Fruit fly (Drosophila melanogaster) whole organism, embryonic: ENCODE results near the gene dnc.
A peak's percentile ranks its signal among the peaks of the same experiment; 100 is the strongest.

Source experiments
- Adf1 ChIP-seq: fragments of 200-800 bp; sonication (Bioruptor generic); IDR thresholded peaks from 2 replicates; pipeline ENCODE4 v1.3.6; 2022; ENCODE audit warnings: missing biosample characterization, missing genetic modification characterization
- CG1024 ChIP-seq: fragments of 200-800 bp; sonication (Bioruptor generic); IDR thresholded peaks from 2 replicates; pipeline ENCODE4 v1.3.6; 2022; ENCODE audit warnings: missing biosample characterization, missing genetic modification characterization
- CG10654 ChIP-seq: fragments of 200-800 bp; sonication (Bioruptor generic); optimal IDR thresholded peaks from 2 replicates; lab custom pipeline; 2016; ENCODE audit warnings: missing biosample characterization, missing genetic modification characterization
- CG11560 ChIP-seq: fragments of 200-800 bp; sonication (Bioruptor generic); IDR thresholded peaks from 3 replicates; pipeline ENCODE4 v1.3.6; 2022; ENCODE audit warnings: missing biosample characterization, missing genetic modification characterization
- CG13424 ChIP-seq: fragments of 200-800 bp; sonication (Bioruptor generic); optimal IDR thresholded peaks from 2 replicates; lab custom pipeline; 2019; ENCODE audit warnings: missing biosample characterization, mild to moderate bottlenecking, missing genetic modification characterization, moderate library complexity
- CG13775 ChIP-seq: fragments of 200-800 bp; sonication (Bioruptor generic); optimal IDR thresholded peaks from 3 replicates; lab custom pipeline; 2017; ENCODE audit warnings: missing biosample characterization, mild to moderate bottlenecking, missing genetic modification characterization
- CG15011 ChIP-seq: fragments of 200-800 bp; sonication (Bioruptor generic); optimal IDR thresholded peaks from 3 replicates; lab custom pipeline; 2018; ENCODE audit warnings: missing biosample characterization, mild to moderate bottlenecking, missing genetic modification characterization
- CG16779 ChIP-seq: fragments of 200-800 bp; sonication (Bioruptor generic); IDR thresholded peaks from 2 replicates; pipeline ENCODE4 v1.3.6; 2022; ENCODE audit warnings: missing biosample characterization, missing genetic modification characterization
- CG17328 ChIP-seq: fragments of 200-800 bp; sonication (Bioruptor generic); IDR thresholded peaks from 2 replicates; pipeline ENCODE4 v1.3.6; 2022; ENCODE audit warnings: missing biosample characterization, missing genetic modification characterization
- CG31441 ChIP-seq: fragments of 200-800 bp; sonication (Bioruptor generic); IDR thresholded peaks from 2 replicates; pipeline ENCODE4 v1.3.6; 2022; ENCODE audit warnings: missing biosample characterization, missing genetic modification characterization
- CG33557 ChIP-seq: fragments of 200-800 bp; sonication (Bioruptor generic); optimal IDR thresholded peaks from 2 replicates; lab custom pipeline; 2019; ENCODE audit warnings: missing biosample characterization, mild to moderate bottlenecking, missing genetic modification characterization, moderate library complexity
- CG34376 ChIP-seq: fragments of 200-800 bp; sonication (Bioruptor generic); optimal IDR thresholded peaks from 2 replicates; lab custom pipeline; 2018; ENCODE audit warnings: missing biosample characterization, mild to moderate bottlenecking, missing genetic modification characterization
- CG34422 ChIP-seq: fragments of 200-800 bp; sonication (Bioruptor generic); IDR thresholded peaks from 3 replicates; pipeline ENCODE4 v1.3.6; 2022; ENCODE audit warnings: missing biosample characterization, missing genetic modification characterization
- CG3847 ChIP-seq: fragments of 200-800 bp; sonication (Bioruptor generic); IDR thresholded peaks from 2 replicates; pipeline ENCODE4 v1.3.6; 2022; ENCODE audit warnings: missing biosample characterization, missing genetic modification characterization
- CG42726 ChIP-seq: fragments of 200-800 bp; sonication (Bioruptor generic); IDR thresholded peaks from 2 replicates; pipeline ENCODE4 v1.3.6; 2022; ENCODE audit warnings: missing biosample characterization, missing genetic modification characterization; ENCODE audit not compliant: partially characterized antibody
- CG6175 ChIP-seq: fragments of 200-800 bp; sonication (Bioruptor generic); IDR thresholded peaks from 3 replicates; pipeline ENCODE4 v1.3.6; 2022; ENCODE audit warnings: missing biosample characterization, missing genetic modification characterization
- CG6791 ChIP-seq: fragments of 200-800 bp; sonication (Bioruptor generic); IDR thresholded peaks from 3 replicates; pipeline ENCODE4 v1.3.6; 2022; ENCODE audit warnings: missing biosample characterization, missing genetic modification characterization; ENCODE audit not compliant: partially characterized antibody
- CTCF ChIP-seq: fragments of 200-800 bp; sonication (Bioruptor generic); optimal IDR thresholded peaks from 2 replicates; lab custom pipeline; 2017; ENCODE audit warnings: missing biosample characterization, mild to moderate bottlenecking, missing genetic modification characterization, moderate library complexity
- CoRest ChIP-seq: fragments of 200-800 bp; sonication (Bioruptor generic); optimal IDR thresholded peaks from 3 replicates; lab custom pipeline; 2018; ENCODE audit warnings: missing biosample characterization, mild to moderate bottlenecking, missing genetic modification characterization, moderate library complexity
- CrebB ChIP-seq: fragments of 200-800 bp; sonication (Bioruptor generic); optimal IDR thresholded peaks from 3 replicates; lab custom pipeline; 2018; ENCODE audit warnings: missing biosample characterization, mild to moderate bottlenecking, missing genetic modification characterization
- Dll ChIP-seq: fragments of 200-800 bp; sonication (Bioruptor generic); IDR thresholded peaks from 4 replicates; pipeline ENCODE4 v1.3.6; 2022; ENCODE audit warnings: missing biosample characterization, missing genetic modification characterization; ENCODE audit not compliant: partially characterized antibody
- Elba2 ChIP-seq: fragments of 200-800 bp; sonication (Bioruptor generic); optimal IDR thresholded peaks from 3 replicates; lab custom pipeline; 2016; ENCODE audit warnings: missing biosample characterization, missing genetic modification characterization
- Hey ChIP-seq: fragments of 200-800 bp; sonication (Bioruptor generic); optimal IDR thresholded peaks from 3 replicates; lab custom pipeline; 2018; ENCODE audit warnings: missing biosample characterization, mild to moderate bottlenecking, missing genetic modification characterization
- Max ChIP-seq: fragments of 200-800 bp; sonication (Bioruptor generic); optimal IDR thresholded peaks from 2 replicates; lab custom pipeline; 2016; ENCODE audit warnings: missing biosample characterization, mild to moderate bottlenecking, missing genetic modification characterization
- Sry-δ ChIP-seq: fragments of 200-800 bp; sonication (Bioruptor generic); optimal IDR thresholded peaks from 2 replicates; lab custom pipeline; 2016; ENCODE audit warnings: missing biosample characterization, missing genetic modification characterization
- bcd ChIP-seq: fragments of 200-800 bp; sonication (Bioruptor generic); optimal IDR thresholded peaks from 2 replicates; lab custom pipeline; 2017; ENCODE audit warnings: missing biosample characterization, mild to moderate bottlenecking, missing genetic modification characterization
- caup ChIP-seq: fragments of 200-800 bp; sonication (Bioruptor generic); optimal IDR thresholded peaks from 3 replicates; lab custom pipeline; 2017; ENCODE audit warnings: missing biosample characterization, mild to moderate bottlenecking, missing genetic modification characterization, moderate library complexity; ENCODE audit not compliant: severe bottlenecking
- cg ChIP-seq: fragments of 200-800 bp; sonication (Bioruptor generic); optimal IDR thresholded peaks from 3 replicates; lab custom pipeline; 2019; ENCODE audit warnings: missing biosample characterization, mild to moderate bottlenecking, missing genetic modification characterization, moderate library complexity
- ci ChIP-seq: fragments of 200-800 bp; sonication (Bioruptor generic); IDR thresholded peaks from 3 replicates; pipeline ENCODE4 v1.3.6; 2022; ENCODE audit warnings: missing biosample characterization, missing genetic modification characterization
- crol ChIP-seq: fragments of 200-800 bp; sonication (Bioruptor generic); IDR thresholded peaks from 2 replicates; pipeline ENCODE4 v1.3.6; 2022; ENCODE audit warnings: missing biosample characterization, missing genetic modification characterization
- dmrt11E ChIP-seq: fragments of 200-800 bp; sonication (Bioruptor generic); optimal IDR thresholded peaks from 3 replicates; lab custom pipeline; 2018; ENCODE audit warnings: missing biosample characterization, mild to moderate bottlenecking, missing genetic modification characterization, moderate library complexity
- exex ChIP-seq: fragments of 200-800 bp; sonication (Bioruptor generic); optimal IDR thresholded peaks from 4 replicates; lab custom pipeline; 2018; ENCODE audit warnings: missing biosample characterization, mild to moderate bottlenecking, missing genetic modification characterization, moderate library complexity
- gcm ChIP-seq: fragments of 200-800 bp; sonication (Bioruptor generic); optimal IDR thresholded peaks from 2 replicates; lab custom pipeline; 2019; ENCODE audit warnings: missing biosample characterization, mild to moderate bottlenecking, missing genetic modification characterization, moderate library complexity
- grau ChIP-seq: fragments of 200-800 bp; optimal IDR thresholded peaks from 3 replicates; lab custom pipeline; 2019; ENCODE audit warnings: missing biosample characterization, mild to moderate bottlenecking, missing genetic modification characterization, moderate library complexity
- gro ChIP-seq: fragments of 200-800 bp; sonication (Bioruptor generic); optimal IDR thresholded peaks from 2 replicates; lab custom pipeline; 2016; ENCODE audit warnings: missing biosample characterization, missing genetic modification characterization
- gsb-n ChIP-seq: fragments of 200-800 bp; sonication (Bioruptor generic); optimal IDR thresholded peaks from 3 replicates; lab custom pipeline; 2018; ENCODE audit warnings: missing biosample characterization, mild to moderate bottlenecking, missing genetic modification characterization
- hbn ChIP-seq: fragments of 200-800 bp; sonication (Bioruptor generic); IDR thresholded peaks from 2 replicates; pipeline ENCODE4 v1.3.6; 2022; ENCODE audit warnings: missing biosample characterization, missing genetic modification characterization; ENCODE audit not compliant: partially characterized antibody
- kah ChIP-seq: fragments of 200-800 bp; sonication (Bioruptor generic); optimal IDR thresholded peaks from 2 replicates; lab custom pipeline; 2018; ENCODE audit warnings: missing biosample characterization, mild to moderate bottlenecking, missing genetic modification characterization
- kni ChIP-seq: fragments of 200-800 bp; sonication (Bioruptor generic); optimal IDR thresholded peaks from 3 replicates; lab custom pipeline; 2017; ENCODE audit warnings: mild to moderate bottlenecking, missing biosample characterization, missing genetic modification reagents, missing genetic modification characterization
- nmo ChIP-seq: fragments of 200-800 bp; sonication (Bioruptor generic); optimal IDR thresholded peaks from 2 replicates; lab custom pipeline; 2018; ENCODE audit warnings: missing biosample characterization, mild to moderate bottlenecking, missing genetic modification characterization, moderate library complexity
- onecut ChIP-seq: fragments of 200-800 bp; sonication (Bioruptor generic); IDR thresholded peaks from 2 replicates; pipeline ENCODE4 v1.3.6; 2022; ENCODE audit warnings: missing biosample characterization, missing genetic modification characterization
- prd ChIP-seq, 3 experiments: fragments of >200 bp in 2 of 3; fragments of 200-800 bp in 1 of 3; sonication (Bioruptor generic) in 1 of 3; optimal IDR thresholded peaks in 2 of 3; IDR thresholded peaks in 1 of 3; 2 replicates in 2 of 3; 3 replicates in 1 of 3; pipeline versions ENCODE4 v1.3.6 to Lab custom; 2017 to 2022; ENCODE audit warnings: missing biosample characterization in 1 of 3, missing genetic modification characterization in 1 of 3
- pzg ChIP-seq: fragments of 200-800 bp; sonication (Bioruptor generic); optimal IDR thresholded peaks from 3 replicates; lab custom pipeline; 2018; ENCODE audit warnings: missing biosample characterization, mild to moderate bottlenecking, missing genetic modification characterization, moderate library complexity
- repo ChIP-seq: fragments of 200-800 bp; sonication (Bioruptor generic); optimal IDR thresholded peaks from 2 replicates; lab custom pipeline; 2016; ENCODE audit warnings: missing biosample characterization, missing genetic modification characterization
- sd ChIP-seq: fragments of 200-800 bp; sonication (Bioruptor generic); optimal IDR thresholded peaks from 3 replicates; lab custom pipeline; 2018; ENCODE audit warnings: missing biosample characterization, mild to moderate bottlenecking, missing genetic modification characterization, moderate library complexity
- seq ChIP-seq: fragments of 200-800 bp; sonication (Bioruptor generic); IDR thresholded peaks from 2 replicates; pipeline ENCODE4 v1.3.6; 2022; ENCODE audit warnings: missing biosample characterization, missing genetic modification characterization
- sima ChIP-seq: fragments of 200-800 bp; sonication (Bioruptor generic); optimal IDR thresholded peaks from 2 replicates; lab custom pipeline; 2016; ENCODE audit warnings: missing biosample characterization, missing genetic modification characterization
- trh ChIP-seq: fragments of 200-800 bp; sonication (Bioruptor generic); optimal IDR thresholded peaks from 2 replicates; lab custom pipeline; 2016; ENCODE audit warnings: missing biosample characterization, missing genetic modification characterization
- twi ChIP-seq: fragments of 200-800 bp; optimal IDR thresholded peaks from 2 replicates; lab custom pipeline; 2019; ENCODE audit warnings: missing biosample characterization, mild to moderate bottlenecking, missing genetic modification characterization, moderate library complexity
- vvl ChIP-seq: fragments of 200-800 bp; sonication (Bioruptor generic); IDR thresholded peaks from 2 replicates; pipeline ENCODE4 v1.3.6; 2022; ENCODE audit warnings: missing biosample characterization, missing genetic modification characterization

The dnc gene

dm6 chrX:3363676-3364075, 187.4 kb downstream of the dnc start (continued):
- TF ChIP-seq exex (tag; lab: Kevin White, UChicago) (peak; percentile 29), gsb-n (peak; percentile 4), caup (GFP tag; lab: Kevin White, UChicago) (peak; percentile 81), sd (tag; lab: Kevin White, UChicago) (peak; percentile 60), CTCF (GFP tag; lab: Kevin White, UChicago) (no peak), CG1024 (GFP tag; lab: Robert Waterston, UW) (0 out of 2 replicates have a peak, but pooled peaks have one; percentile 6), CG42726 (GFP tag; lab: Robert Waterston, UW) (no peak), onecut (GFP tag; lab: Robert Waterston, UW) (0 out of 2 replicates have a peak, but pooled peaks have one; percentile 12), hbn (GFP tag; lab: Robert Waterston, UW) (no peak), CrebB (tag; lab: Kevin White, UChicago) (peak; percentile 63), prd (optimal IDR thresholded peaks at IDR 0.05; lab: Kevin White, UChicago) (no peak), prd (GFP tag; IDR thresholded peaks at IDR 0.05; lab: Robert Waterston, UW) (peak; percentile 86), trh (GFP tag; lab: Kevin White, UChicago) (no peak), gro (GFP tag; lab: Kevin White, UChicago) (peak; percentile 94), Dll (GFP tag; lab: Robert Waterston, UW) (no peak), Hey (tag; lab: Kevin White, UChicago) (peak; percentile 12), cg (GFP tag; lab: Kevin White, UChicago) (no peak), CoRest (tag; lab: Kevin White, UChicago) (peak; percentile 67), seq (GFP tag; lab: Robert Waterston, UW) (no peak), gcm (GFP tag; lab: Kevin White, UChicago) (no peak), dmrt11E (peak; percentile 48), CG17328 (GFP tag; lab: Robert Waterston, UW) (peak; percentile 67), CG6175 (peak; percentile 87), CG34376 (GFP tag; lab: Kevin White, UChicago) (peak; percentile 1), CG15011 (GFP tag; lab: Kevin White, UChicago) (peak; percentile 65), CG3847 (GFP tag; lab: Robert Waterston, UW) (peak; percentile 86), grau (tag; lab: Kevin White, UChicago) (peak; percentile 56), CG6791 (no peak), Max (GFP tag; lab: Kevin White, UChicago) (peak; percentile 61), CG34422 (GFP tag; lab: Robert Waterston, UW) (peak; percentile 67; the same call in 2 of the 3 replicates), CG33557 (no peak), twi (tag; lab: Kevin White, UChicago) (no peak), repo (GFP tag; lab: Kevin White, UChicago) (peak; percentile 50), CG13424 (tag; lab: Kevin White, UChicago) (no peak), bcd (GFP tag; lab: Kevin White, UChicago) (peak; percentile 70), CG16779 (GFP tag; lab: Robert Waterston, UW) (peak; percentile 78), CG10654 (GFP tag; lab: Kevin White, UChicago) (no peak), CG13775 (GFP tag; lab: Kevin White, UChicago) (peak; percentile 54), Elba2 (GFP tag; lab: Kevin White, UChicago) (no peak), sima (GFP tag; lab: Kevin White, UChicago) (peak; percentile 47), pzg (GFP tag; lab: Kevin White, UChicago) (no peak), CG11560 (tag; lab: Robert Waterston, UW) (peak; percentile 73), Adf1 (GFP tag; lab: Robert Waterston, UW) (peak; percentile 64), Sry-δ (peak; percentile 32), kni (GFP tag; lab: Kevin White, UChicago) (no peak), CG31441 (GFP tag; lab: Robert Waterston, UW) (peak; percentile 40; the same call in 1 of the 2 replicates), kah (no peak), vvl (GFP tag; lab: Robert Waterston, UW) (peak; percentile 81), nmo (GFP tag; lab: Kevin White, UChicago) (peak; percentile 25), ci (GFP tag; lab: Robert Waterston, UW) (peak; percentile 66; the same call in 1 of the 3 replicates), crol (GFP tag; lab: Robert Waterston, UW) (peak; percentile 25; the same call in 1 of the 2 replicates)
